Worm (Caenorhabditis elegans): ENCODE results near the gene srx-39.

Gene srx-39

ce11 chrV:5130018-5130417 is 27.5 kb downstream of the srx-39 start, which contains the start of gene F14F9.8:
TSS of gene F14F9.8 (plus strand) at chrV:5130318.
- TF ChIP-seq bed-3 (GFP tag; optimal IDR thresholded peaks at IDR 0.05) (no peak), sem-2 (GFP tag; optimal IDR thresholded peaks at IDR 0.05) (no peak), blmp-1 (tag; optimal IDR thresholded peaks at IDR 0.05) (no peak), ham-2 (GFP tag; optimal IDR thresholded peaks at IDR 0.05) (no peak), nhr-76 (tag; optimal IDR thresholded peaks at IDR 0.05) (no peak), ceh-43 (GFP tag; optimal IDR thresholded peaks at IDR 0.05) (no peak), pha-4 (tag; optimal IDR thresholded peaks at IDR 0.05) (no peak), unc-120 (tag; optimal IDR thresholded peaks at IDR 0.05; ENCODE audit: poor library complexity, severe bottlenecking) (no peak), mab-5 (tag; optimal IDR thresholded peaks at IDR 0.05) (no peak), nhr-237 (tag; optimal IDR thresholded peaks at IDR 0.05) (no peak), snpc-4 (tag; optimal IDR thresholded peaks at IDR 0.05) (no peak)

- TF ChIP-seq unc-62 (GFP tag; optimal IDR thresholded peaks at IDR 0.05), result no peak
- TF ChIP-seq lsy-2 (tag; optimal IDR thresholded peaks at IDR 0.05), result no peak
- no peak for TF ChIP-seq nhr-2 (tag; optimal IDR thresholded peaks at IDR 0.05)
- TF ChIP-seq pha-4 (tag; optimal IDR thresholded peaks at IDR 0.05), result no peak
- TF ChIP-seq mep-1 (tag; optimal IDR thresholded peaks at IDR 0.05), result no peak
Measured at ce11 chrV:5126793-5127192, 30.8 kb downstream of the srx-39 start, which contains the start of gene F14F9.5. TSS of gene F14F9.5 (plus strand) at chrV:5127093.

ce11 chrV:5119679-5120078 is 37.9 kb downstream of the srx-39 start, which contains the start of gene sid-1:
TSS of gene sid-1 (plus strand) at chrV:5119970.
- TF ChIP-seq lin-32 (GFP tag; optimal IDR thresholded peaks at IDR 0.05) (no peak), nhr-76 (tag; optimal IDR thresholded peaks at IDR 0.05) (no peak), drap-1 (GFP tag; optimal IDR thresholded peaks at IDR 0.05) (no peak), ceh-43 (GFP tag; optimal IDR thresholded peaks at IDR 0.05) (no peak), lin-13 (tag; optimal IDR thresholded peaks at IDR 0.05) (no peak), ces-1 (GFP tag; optimal IDR thresholded peaks at IDR 0.05) (no peak), nhr-237 (tag; optimal IDR thresholded peaks at IDR 0.05) (no peak)

ce11 chrV:5119109-5119508 is 38.5 kb downstream of the srx-39 start, which contains the start of gene C04F5.9:
TSS of gene C04F5.9 (minus strand) at chrV:5119209.
- TF ChIP-seq cnd-1 (tag; optimal IDR thresholded peaks at IDR 0.05) (no peak), bed-3 (GFP tag; optimal IDR thresholded peaks at IDR 0.05) (no peak), blmp-1 (tag; optimal IDR thresholded peaks at IDR 0.05) (no peak), unc-39 (tag; optimal IDR thresholded peaks at IDR 0.05) (no peak), nhr-2 (tag; optimal IDR thresholded peaks at IDR 0.05) (no peak)

ce11 chrV:5113654-5114053 is 43.9 kb downstream of the srx-39 start, which contains the start of gene C04F5.8:
TSS of gene C04F5.8 (minus strand) at chrV:5113754.
- TF ChIP-seq nhr-2 (tag; optimal IDR thresholded peaks at IDR 0.05) (no peak), ceh-39 (tag; optimal IDR thresholded peaks at IDR 0.05) (no peak), sptf-1 (tag; optimal IDR thresholded peaks at IDR 0.05) (no peak), ceh-83 (GFP tag; optimal IDR thresholded peaks at IDR 0.05) (no peak), nhr-12 (tag; optimal IDR thresholded peaks at IDR 0.05) (no peak), ztf-11 (tag; optimal IDR thresholded peaks at IDR 0.05) (no peak), bed-3 (GFP tag; optimal IDR thresholded peaks at IDR 0.05) (no peak), pha-4 (tag; optimal IDR thresholded peaks at IDR 0.05) (no peak), ceh-43 (GFP tag; optimal IDR thresholded peaks at IDR 0.05) (no peak)

ce11 chrV:5110684-5111083 is 46.9 kb downstream of the srx-39 start, which contains the start of gene ugt-63:
TSS of gene ugt-63 (minus strand) at chrV:5110772.
- TF ChIP-seq tbx-8 (GFP tag; optimal IDR thresholded peaks at IDR 0.05), result no peak
- no peak for TF ChIP-seq bed-3 (GFP tag; optimal IDR thresholded peaks at IDR 0.05)
- no peak for TF ChIP-seq flh-1 (GFP tag; optimal IDR thresholded peaks at IDR 0.05)
- no peak for TF ChIP-seq snpc-4 (tag; optimal IDR thresholded peaks at IDR 0.05)
- TF ChIP-seq unc-120 (tag; optimal IDR thresholded peaks at IDR 0.05; ENCODE audit: poor library complexity, severe bottlenecking), result no peak
- no peak for TF ChIP-seq nhr-2 (tag; optimal IDR thresholded peaks at IDR 0.05)
- no peak for TF ChIP-seq blmp-1 (tag; optimal IDR thresholded peaks at IDR 0.05)
- TF ChIP-seq ztf-11 (tag; optimal IDR thresholded peaks at IDR 0.05), result no peak
- no peak for TF ChIP-seq M03D4.4 (tag; optimal IDR thresholded peaks at IDR 0.05)
- TF ChIP-seq sem-2 (GFP tag; optimal IDR thresholded peaks at IDR 0.05), result no peak
- TF ChIP-seq mls-2 (tag; optimal IDR thresholded peaks at IDR 0.05), result no peak

All from whole organism, mixed stage, embryonic.